Fruit fly (Drosophila melanogaster): ENCODE measurements around the gene CG33253.

The CG33253 gene

dm6 chrX:19159942-19160341 lies 23.3 kb upstream of the CG33253 start (continued):
- no peak for TF ChIP-seq zfh1 (GFP tag; IDR thresholded peaks at IDR 0.05)
- TF ChIP-seq vnd (GFP tag; IDR thresholded peaks at IDR 0.05; ENCODE audit: partially characterized antibody) = no peak
- no peak for TF ChIP-seq CG33213 (GFP tag; optimal IDR thresholded peaks at IDR 0.05)
- no peak for TF ChIP-seq Sry-δ (GFP tag; optimal IDR thresholded peaks at IDR 0.05)
- TF ChIP-seq maf-S (GFP tag; optimal IDR thresholded peaks at IDR 0.05) = no peak
- TF ChIP-seq vfl (GFP tag; optimal IDR thresholded peaks at IDR 0.05) = no peak
- TF ChIP-seq bbx (GFP tag; IDR thresholded peaks at IDR 0.05; ENCODE audit: partially characterized antibody) = no peak
- TF ChIP-seq D19A (tag; optimal IDR thresholded peaks at IDR 0.05) = peak; percentile 96
- TF ChIP-seq lmd (GFP tag; IDR thresholded peaks at IDR 0.05) = no peak
- no peak for TF ChIP-seq chif (GFP tag; optimal IDR thresholded peaks at IDR 0.05)
- TF ChIP-seq CG11560 (tag; IDR thresholded peaks at IDR 0.05) = no peak
- TF ChIP-seq Sox102F (GFP tag; optimal IDR thresholded peaks at IDR 0.05) = peak; percentile 64
- no peak for TF ChIP-seq nerfin-2 (GFP tag; IDR thresholded peaks at IDR 0.05; ENCODE audit: partially characterized antibody)
- TF ChIP-seq zfh2 (GFP tag; optimal IDR thresholded peaks at IDR 0.05) = no peak
- peak; percentile 41 for TF ChIP-seq CG2712 (tag; optimal IDR thresholded peaks at IDR 0.05)
- TF ChIP-seq CG43689 (GFP tag; IDR thresholded peaks at IDR 0.05) = no peak
- TF ChIP-seq slou (GFP tag; optimal IDR thresholded peaks at IDR 0.05) = no peak
- no peak for TF ChIP-seq prd (optimal IDR thresholded peaks at IDR 0.05)
- no peak for TF ChIP-seq prd (GFP tag; IDR thresholded peaks at IDR 0.05)
- no peak for TF ChIP-seq CG7556 (GFP tag; optimal IDR thresholded peaks at IDR 0.05)
- no peak for TF ChIP-seq Oaz (GFP tag; IDR thresholded peaks at IDR 0.05)
- TF ChIP-seq CG6813 (GFP tag; optimal IDR thresholded peaks at IDR 0.05) = no peak
- TF ChIP-seq lov (optimal IDR thresholded peaks at IDR 0.05) = no peak
- TF ChIP-seq lov (GFP tag; IDR thresholded peaks at IDR 0.05) = no peak
- no peak for TF ChIP-seq Ada2b (GFP tag; IDR thresholded peaks at IDR 0.05)
- no peak for TF ChIP-seq peb (GFP tag; IDR thresholded peaks at IDR 0.05)
- no peak for TF ChIP-seq D19B (GFP tag; optimal IDR thresholded peaks at IDR 0.05)
- no peak for TF ChIP-seq Poxn (GFP tag; IDR thresholded peaks at IDR 0.05)
- no peak for TF ChIP-seq CG13894 (tag; optimal IDR thresholded peaks at IDR 0.05)
- no peak for TF ChIP-seq GATAe (GFP tag; conservative IDR thresholded peaks at IDR 0.05)
- TF ChIP-seq CG6654 (GFP tag; optimal IDR thresholded peaks at IDR 0.05) = no peak
- TF ChIP-seq HmgD (GFP tag; optimal IDR thresholded peaks at IDR 0.05) = no peak
- no peak for TF ChIP-seq CG6175 (GFP tag; IDR thresholded peaks at IDR 0.05)
- TF ChIP-seq CG8765 (GFP tag; IDR thresholded peaks at IDR 0.05) = no peak
- TF ChIP-seq CG3847 (GFP tag; IDR thresholded peaks at IDR 0.05) = no peak
- TF ChIP-seq CG1792 (GFP tag; optimal IDR thresholded peaks at IDR 0.05) = no peak
- TF ChIP-seq Dek (tag; optimal IDR thresholded peaks at IDR 0.05) = no peak
- TF ChIP-seq Trl (optimal IDR thresholded peaks at IDR 0.05) = no peak
- no peak for TF ChIP-seq Trl (GFP tag; optimal IDR thresholded peaks at IDR 0.05)
- TF ChIP-seq CG14860 (GFP tag; IDR thresholded peaks at IDR 0.05; ENCODE audit: partially characterized antibody) = no peak
- no peak for TF ChIP-seq CG14667 (GFP tag; IDR thresholded peaks at IDR 0.05)
- no peak for TF ChIP-seq CG9932 (GFP tag; IDR thresholded peaks at IDR 0.05)
- TF ChIP-seq gcm (GFP tag; optimal IDR thresholded peaks at IDR 0.05) = peak; percentile 45
- TF ChIP-seq CG17829 (tag; optimal IDR thresholded peaks at IDR 0.05) = peak; percentile 1
- no peak for TF ChIP-seq CG7372 (GFP tag; IDR thresholded peaks at IDR 0.05)
- TF ChIP-seq CkIIα-i1 (GFP tag; IDR thresholded peaks at IDR 0.05) = no peak
- no peak for TF ChIP-seq ara (GFP tag; IDR thresholded peaks at IDR 0.05)
- TF ChIP-seq exex (tag; optimal IDR thresholded peaks at IDR 0.05) = no peak
- no peak for TF ChIP-seq pb (GFP tag; optimal IDR thresholded peaks at IDR 0.05)
- TF ChIP-seq ftz-f1 (GFP tag; optimal IDR thresholded peaks at IDR 0.05) = no peak
- no peak for TF ChIP-seq wek (GFP tag; optimal IDR thresholded peaks at IDR 0.05)
- TF ChIP-seq CG4820 (GFP tag; optimal IDR thresholded peaks at IDR 0.05) = no peak
- no peak for TF ChIP-seq rib (GFP tag; IDR thresholded peaks at IDR 0.05)
- no peak for TF ChIP-seq zen2 (GFP tag; IDR thresholded peaks at IDR 0.05; ENCODE audit: partially characterized antibody)

Measured in whole organism, embryonic.